Fruit fly (Drosophila melanogaster): ENCODE results near the gene Pkd2.

The Pkd2 gene

dm6 chr2L:12348407-12349091 is 49.5 kb upstream of the Pkd2 start (continued):
- TF ChIP-seq h (optimal IDR thresholded peaks at IDR 0.05) (no peak), pzg (GFP tag; optimal IDR thresholded peaks at IDR 0.05) (no peak), Nf-YA (GFP tag; IDR thresholded peaks at IDR 0.05) (no peak), gsb (GFP tag; IDR thresholded peaks at IDR 0.05) (no peak)

- TF ChIP-seq bab2 (GFP tag; optimal IDR thresholded peaks at IDR 0.05) (peak; percentile 24), CG6854 (GFP tag; optimal IDR thresholded peaks at IDR 0.05) (no peak), PHDP (tag; optimal IDR thresholded peaks at IDR 0.05) (peak; percentile 34), stc (GFP tag; IDR thresholded peaks at IDR 0.05) (0 out of 2 replicates have a peak, but pooled peaks have one; percentile 41), Elba2 (GFP tag; optimal IDR thresholded peaks at IDR 0.05) (peak; percentile 1), danr (GFP tag; IDR thresholded peaks at IDR 0.05) (peak; percentile 16; the same call in 1 of the 2 replicates), CG17361 (GFP tag; IDR thresholded peaks at IDR 0.05) (0 out of 3 replicates have a peak, but pooled peaks have one; percentile 33), CG1529 (GFP tag; optimal IDR thresholded peaks at IDR 0.05) (peak; percentile 49), CG7839 (tag; optimal IDR thresholded peaks at IDR 0.05) (peak; percentile 62), ranshi (GFP tag; IDR thresholded peaks at IDR 0.05) (peak; percentile 30; the same call in 1 of the 2 replicates), CG14050 (GFP tag; IDR thresholded peaks at IDR 0.05) (0 out of 3 replicates have a peak, but pooled peaks have one; percentile 20), br (optimal IDR thresholded peaks at IDR 0.05) (no peak), CG13894 (tag; optimal IDR thresholded peaks at IDR 0.05) (no peak), Lpt (GFP tag; optimal IDR thresholded peaks at IDR 0.05) (no peak), CG4820 (GFP tag; optimal IDR thresholded peaks at IDR 0.05) (peak; percentile 43), croc (GFP tag; conservative IDR thresholded peaks at IDR 0.05) (peak; percentile 51; the same call in 1 of the 3 replicates), CG34376 (GFP tag; optimal IDR thresholded peaks at IDR 0.05) (no peak), CG8765 (GFP tag; IDR thresholded peaks at IDR 0.05) (peak; percentile 48; the same call in 1 of the 2 replicates), CG4360 (GFP tag; IDR thresholded peaks at IDR 0.05) (no peak), Rx (GFP tag; IDR thresholded peaks at IDR 0.05) (peak; percentile 49; the same call in 1 of the 2 replicates), Ssrp (tag; optimal IDR thresholded peaks at IDR 0.05) (peak; percentile 20), pan (optimal IDR thresholded peaks at IDR 0.05) (no peak), pan (GFP tag; optimal IDR thresholded peaks at IDR 0.05 in 1 of 2, IDR thresholded peaks at IDR 0.05 in 1 of 2) (peak in 1 of 2 experiments; percentile 47), gcm (GFP tag; optimal IDR thresholded peaks at IDR 0.05) (peak; percentile 21), Neu2 (GFP tag; optimal IDR thresholded peaks at IDR 0.05; ENCODE audit: borderline replicate concordance) (peak; percentile 57), CG11695 (GFP tag; IDR thresholded peaks at IDR 0.05) (peak; percentile 47; the same call in 1 of the 3 replicates), pnt (GFP tag; optimal IDR thresholded peaks at IDR 0.05) (peak; percentile 36), trh (GFP tag; optimal IDR thresholded peaks at IDR 0.05) (no peak), Meics (GFP tag; optimal IDR thresholded peaks at IDR 0.05) (no peak), tap (tag; optimal IDR thresholded peaks at IDR 0.05) (peak; percentile 16), Awh (GFP tag; IDR thresholded peaks at IDR 0.05) (no peak), Pdp1 (GFP tag; optimal IDR thresholded peaks at IDR 0.05) (peak; percentile 14 to 40), CG1602 (GFP tag; optimal IDR thresholded peaks at IDR 0.05) (peak; percentile 46), psq (GFP tag; optimal IDR thresholded peaks at IDR 0.05) (no peak), NC2β (GFP tag; optimal IDR thresholded peaks at IDR 0.05) (peak; percentile 67), chinmo (GFP tag; IDR thresholded peaks at IDR 0.05; ENCODE audit: partially characterized antibody) (no peak), tgo (GFP tag; IDR thresholded peaks at IDR 0.05) (peak; percentile 47; the same call in 2 of the 3 replicates), CG3281 (GFP tag; optimal IDR thresholded peaks at IDR 0.05) (no peak), ara (GFP tag; IDR thresholded peaks at IDR 0.05) (peak; percentile 73), slp2 (GFP tag; optimal IDR thresholded peaks at IDR 0.05) (peak; percentile 34), CG18764 (GFP tag; optimal IDR thresholded peaks at IDR 0.05) (peak; percentile 24), Bteb2 (GFP tag; optimal IDR thresholded peaks at IDR 0.05) (no peak), crc (GFP tag; optimal IDR thresholded peaks at IDR 0.05) (peak; percentile 22), CG12155 (GFP tag; optimal IDR thresholded peaks at IDR 0.05) (peak; percentile 30), CG11560 (tag; IDR thresholded peaks at IDR 0.05) (no peak), CG7786 (GFP tag; optimal IDR thresholded peaks at IDR 0.05) (peak; percentile 56)
Observed at dm6 chr2L:12350880-12351279, 47.2 kb upstream of the Pkd2 start.

Data from whole organism, embryonic.